Fruit fly (Drosophila melanogaster) whole organism, embryonic: ENCODE measurements around the gene Ant2.

ENCODE experiments used
- Abd-B ChIP-seq: fragments of 200-800 bp; sonication (Bioruptor generic); optimal IDR thresholded peaks from 2 replicates; lab custom pipeline; 2018; ENCODE audit warnings: missing biosample characterization, mild to moderate bottlenecking, missing genetic modification characterization, moderate library complexity
- CG10321 ChIP-seq: fragments of 200-800 bp; sonication (Bioruptor generic); IDR thresholded peaks from 2 replicates; pipeline ENCODE4 v1.3.6; 2022; ENCODE audit warnings: missing biosample characterization, missing genetic modification characterization
- CG10431 ChIP-seq: fragments of 200-800 bp; sonication (Bioruptor generic); optimal IDR thresholded peaks from 3 replicates; lab custom pipeline; 2018; ENCODE audit warnings: missing biosample characterization, mild to moderate bottlenecking, missing genetic modification characterization
- CG10979 ChIP-seq: fragments of 200-800 bp; sonication (Bioruptor generic); optimal IDR thresholded peaks from 2 replicates; lab custom pipeline; 2018; ENCODE audit warnings: missing biosample characterization, mild to moderate bottlenecking, missing genetic modification characterization, moderate library complexity
- CG11723 ChIP-seq: fragments of 200-800 bp; sonication (Bioruptor generic); optimal IDR thresholded peaks from 2 replicates; lab custom pipeline; 2017; ENCODE audit warnings: missing biosample characterization, mild to moderate bottlenecking, missing genetic modification characterization
- CG12155 ChIP-seq: fragments of 200-800 bp; sonication (Bioruptor generic); optimal IDR thresholded peaks from 3 replicates; lab custom pipeline; 2016; ENCODE audit warnings: missing biosample characterization, missing genetic modification characterization
- CG12219 ChIP-seq: fragments of 200-800 bp; sonication (Bioruptor generic); optimal IDR thresholded peaks from 3 replicates; lab custom pipeline; 2018; ENCODE audit warnings: missing biosample characterization, mild to moderate bottlenecking, missing genetic modification characterization
- CG12659 ChIP-seq: fragments of 200-800 bp; sonication (Bioruptor generic); optimal IDR thresholded peaks from 3 replicates; lab custom pipeline; 2017; ENCODE audit warnings: mild to moderate bottlenecking, missing biosample characterization, missing genetic modification reagents, missing genetic modification characterization
- CG13424 ChIP-seq: fragments of 200-800 bp; sonication (Bioruptor generic); optimal IDR thresholded peaks from 2 replicates; lab custom pipeline; 2019; ENCODE audit warnings: missing biosample characterization, mild to moderate bottlenecking, missing genetic modification characterization, moderate library complexity
- CG15073 ChIP-seq: fragments of 200-800 bp; sonication (Bioruptor generic); optimal IDR thresholded peaks from 2 replicates; lab custom pipeline; 2016; ENCODE audit warnings: missing biosample characterization, missing genetic modification characterization
- CG1602 ChIP-seq: fragments of 200-800 bp; sonication (Bioruptor generic); optimal IDR thresholded peaks from 3 replicates; lab custom pipeline; 2016; ENCODE audit warnings: missing biosample characterization, missing genetic modification characterization
- CG1647 ChIP-seq: fragments of 200-800 bp; sonication (Bioruptor generic); optimal IDR thresholded peaks from 3 replicates; lab custom pipeline; 2016; ENCODE audit warnings: missing biosample characterization, missing genetic modification characterization
- CG18011 ChIP-seq: fragments of 200-800 bp; sonication (Bioruptor generic); optimal IDR thresholded peaks from 2 replicates; lab custom pipeline; 2017; ENCODE audit warnings: missing biosample characterization, missing genetic modification characterization, mild to moderate bottlenecking, moderate library complexity, missing genotype
- CG18764 ChIP-seq: fragments of 200-800 bp; sonication (Bioruptor generic); optimal IDR thresholded peaks from 3 replicates; lab custom pipeline; 2016; ENCODE audit warnings: missing biosample characterization, missing genetic modification characterization
- CG33213 ChIP-seq: fragments of 200-800 bp; sonication (Bioruptor generic); optimal IDR thresholded peaks from 3 replicates; lab custom pipeline; 2016; ENCODE audit warnings: missing biosample characterization, missing genetic modification characterization
- CG4328 ChIP-seq: fragments of 200-800 bp; sonication (Bioruptor generic); optimal IDR thresholded peaks from 3 replicates; lab custom pipeline; 2017; ENCODE audit warnings: missing biosample characterization, missing genetic modification reagents, missing genetic modification characterization
- CG4617 ChIP-seq: fragments of 200-800 bp; sonication (Bioruptor generic); optimal IDR thresholded peaks from 3 replicates; lab custom pipeline; 2016; ENCODE audit warnings: missing biosample characterization, missing genetic modification characterization, borderline replicate concordance
- CG6654 ChIP-seq: fragments of 200-800 bp; sonication (Bioruptor generic); optimal IDR thresholded peaks from 2 replicates; lab custom pipeline; 2017; ENCODE audit warnings: missing biosample characterization, mild to moderate bottlenecking, missing genetic modification characterization
- CG7556 ChIP-seq: fragments of 200-800 bp; sonication (Bioruptor generic); optimal IDR thresholded peaks from 2 replicates; lab custom pipeline; 2017; ENCODE audit warnings: missing biosample characterization, mild to moderate bottlenecking, missing genetic modification characterization
- CG7786 ChIP-seq: fragments of 200-800 bp; sonication (Bioruptor generic); optimal IDR thresholded peaks from 2 replicates; lab custom pipeline; 2016; ENCODE audit warnings: missing biosample characterization, missing genetic modification characterization
- CG7963 ChIP-seq: fragments of 200-800 bp; sonication (Bioruptor generic); IDR thresholded peaks from 3 replicates; pipeline ENCODE4 v1.3.6; 2022; ENCODE audit warnings: missing biosample characterization, missing genetic modification characterization; ENCODE audit not compliant: partially characterized antibody
- CG8944 ChIP-seq: fragments of 200-800 bp; sonication (Bioruptor generic); optimal IDR thresholded peaks from 3 replicates; lab custom pipeline; 2016; ENCODE audit warnings: missing biosample characterization, missing genetic modification characterization
- CG9876 ChIP-seq: fragments of 200-800 bp; sonication (Bioruptor generic); optimal IDR thresholded peaks from 2 replicates; lab custom pipeline; 2016; ENCODE audit warnings: missing biosample characterization, missing genetic modification characterization
- CHES-1-like ChIP-seq: fragments of 200-800 bp; sonication (Bioruptor generic); optimal IDR thresholded peaks from 2 replicates; lab custom pipeline; 2016; ENCODE audit warnings: missing biosample characterization, missing genetic modification characterization
- D19A ChIP-seq: fragments of 200-800 bp; optimal IDR thresholded peaks from 3 replicates; lab custom pipeline; 2019; ENCODE audit warnings: missing biosample characterization, mild to moderate bottlenecking, missing genetic modification characterization, moderate library complexity
- Dll ChIP-seq: fragments of 200-800 bp; sonication (Bioruptor generic); IDR thresholded peaks from 4 replicates; pipeline ENCODE4 v1.3.6; 2022; ENCODE audit warnings: missing biosample characterization, missing genetic modification characterization; ENCODE audit not compliant: partially characterized antibody
- Dref ChIP-seq: fragments of 200-800 bp; sonication (Bioruptor generic); IDR thresholded peaks from 2 replicates; pipeline ENCODE4 v1.3.6; 2022; ENCODE audit warnings: missing biosample characterization, missing genetic modification characterization
- HLH54F ChIP-seq: fragments of 200-800 bp; sonication (Bioruptor generic); optimal IDR thresholded peaks from 3 replicates; lab custom pipeline; 2016; ENCODE audit warnings: missing biosample characterization, missing genetic modification characterization
- Hand ChIP-seq: fragments of 200-800 bp; sonication (Bioruptor generic); optimal IDR thresholded peaks from 2 replicates; lab custom pipeline; 2017; ENCODE audit warnings: mild to moderate bottlenecking, missing biosample characterization, missing genetic modification reagents, missing genetic modification characterization
- Meics ChIP-seq: fragments of 200-800 bp; sonication (Bioruptor generic); optimal IDR thresholded peaks from 2 replicates; lab custom pipeline; 2017; ENCODE audit warnings: missing biosample characterization, mild to moderate bottlenecking, missing genetic modification characterization
- NK7.1 ChIP-seq: fragments of 200-800 bp; sonication (Bioruptor generic); optimal IDR thresholded peaks from 3 replicates; lab custom pipeline; 2016; ENCODE audit warnings: missing biosample characterization, missing genetic modification characterization
- Nf-YA ChIP-seq: fragments of 200-800 bp; sonication (Bioruptor generic); IDR thresholded peaks from 2 replicates; pipeline ENCODE4 v1.3.6; 2022; ENCODE audit warnings: missing biosample characterization, missing genetic modification characterization
- Pdp1 ChIP-seq, 2 experiments: fragments of 200-800 bp; sonication (Bioruptor generic); optimal IDR thresholded peaks; 3 replicates each; lab custom pipeline; 2016; ENCODE audit warnings: missing biosample characterization in 2 of 2, missing genetic modification characterization in 2 of 2, mild to moderate bottlenecking in 1 of 2, moderate library complexity in 1 of 2
- Trl ChIP-seq, 3 experiments: fragments of >200 bp in 2 of 3; fragments of 200-800 bp in 1 of 3; sonication (Bioruptor generic) in 1 of 3; optimal IDR thresholded peaks; 2 replicates in 1 of 3; 3 replicates in 2 of 3; lab custom pipeline; 2016 to 2017; ENCODE audit warnings: missing biosample characterization in 1 of 3, missing genetic modification characterization in 1 of 3
- cato ChIP-seq: fragments of 200-800 bp; sonication (Bioruptor generic); optimal IDR thresholded peaks from 2 replicates; lab custom pipeline; 2016; ENCODE audit warnings: missing biosample characterization, missing genetic modification characterization, borderline replicate concordance
- chm ChIP-seq: fragments of 200-800 bp; sonication (Bioruptor generic); IDR thresholded peaks from 2 replicates; pipeline ENCODE4 v1.3.6; 2022; ENCODE audit warnings: missing biosample characterization, missing genetic modification characterization
- dmrt11E ChIP-seq: fragments of 200-800 bp; sonication (Bioruptor generic); optimal IDR thresholded peaks from 3 replicates; lab custom pipeline; 2018; ENCODE audit warnings: missing biosample characterization, mild to moderate bottlenecking, missing genetic modification characterization, moderate library complexity
- en ChIP-seq: fragments of 200-800 bp; sonication (Bioruptor generic); optimal IDR thresholded peaks from 2 replicates; lab custom pipeline; 2016; ENCODE audit warnings: missing biosample characterization, missing genetic modification characterization
- grau ChIP-seq: fragments of 200-800 bp; optimal IDR thresholded peaks from 3 replicates; lab custom pipeline; 2019; ENCODE audit warnings: missing biosample characterization, mild to moderate bottlenecking, missing genetic modification characterization, moderate library complexity
- maf-S ChIP-seq: fragments of 200-800 bp; sonication (Bioruptor generic); optimal IDR thresholded peaks from 2 replicates; lab custom pipeline; 2016; ENCODE audit warnings: missing biosample characterization, missing genetic modification characterization
- nerfin-1 ChIP-seq: fragments of 200-800 bp; sonication (Bioruptor generic); optimal IDR thresholded peaks from 3 replicates; lab custom pipeline; 2019; ENCODE audit warnings: missing biosample characterization, mild to moderate bottlenecking, missing genetic modification characterization, moderate library complexity
- oc ChIP-seq: fragments of 200-800 bp; sonication (Bioruptor generic); optimal IDR thresholded peaks from 2 replicates; lab custom pipeline; 2018; ENCODE audit warnings: missing biosample characterization, mild to moderate bottlenecking, missing genetic modification characterization, moderate library complexity
- pros ChIP-seq: fragments of 200-800 bp; sonication (Bioruptor generic); optimal IDR thresholded peaks from 3 replicates; lab custom pipeline; 2019; ENCODE audit warnings: missing biosample characterization, mild to moderate bottlenecking, missing genetic modification characterization, moderate library complexity
- rib ChIP-seq: fragments of 200-800 bp; sonication (Bioruptor generic); IDR thresholded peaks from 2 replicates; pipeline ENCODE4 v1.3.6; 2022; ENCODE audit warnings: missing biosample characterization, missing genetic modification characterization
- scrt ChIP-seq: fragments of 200-800 bp; sonication (Bioruptor generic); optimal IDR thresholded peaks from 2 replicates; lab custom pipeline; 2018; ENCODE audit warnings: missing biosample characterization, mild to moderate bottlenecking, missing genetic modification characterization, moderate library complexity
- sens-2 ChIP-seq: fragments of 200-800 bp; sonication (Bioruptor generic); IDR thresholded peaks from 2 replicates; pipeline ENCODE4 v1.3.6; 2022; ENCODE audit warnings: missing biosample characterization, missing genetic modification characterization
- ssp ChIP-seq: fragments of 200-800 bp; sonication (Bioruptor generic); IDR thresholded peaks from 2 replicates; pipeline ENCODE4 v1.3.6; 2022; ENCODE audit warnings: missing biosample characterization, missing genetic modification characterization
- trem ChIP-seq: fragments of 200-800 bp; optimal IDR thresholded peaks from 3 replicates; lab custom pipeline; 2019; ENCODE audit warnings: missing biosample characterization, mild to moderate bottlenecking, missing genetic modification characterization, moderate library complexity

Gene Ant2

dm6 chrX:10825349-10826129 lies 38.8 kb upstream of the Ant2 start (continued):
- TF ChIP-seq CG4328 (GFP tag; lab: Kevin White, UChicago): no peak
- peak; percentile 48; the same call in 1 of the 2 replicates for TF ChIP-seq chm
- TF ChIP-seq Hand (GFP tag; lab: Kevin White, UChicago): no peak
- no peak for TF ChIP-seq CG10431 (GFP tag; lab: Kevin White, UChicago)
- TF ChIP-seq CG7786: peak; percentile 10
- TF ChIP-seq CG33213 (GFP tag; lab: Kevin White, UChicago): no peak
- TF ChIP-seq NK7.1 (GFP tag; lab: Kevin White, UChicago): no peak
- peak; percentile 40 for TF ChIP-seq CG12219 (GFP tag; lab: Kevin White, UChicago)
- TF ChIP-seq HLH54F: no peak
- TF ChIP-seq D19A (tag; lab: Kevin White, UChicago): peak; percentile 53
- no peak for TF ChIP-seq CG12155 (GFP tag; lab: Kevin White, UChicago)
- TF ChIP-seq CHES-1-like (GFP tag; lab: Kevin White, UChicago): no peak
- TF ChIP-seq Meics: peak; percentile 7
- TF ChIP-seq grau (tag; lab: Kevin White, UChicago): peak; percentile 52
- TF ChIP-seq ssp (GFP tag; lab: Robert Waterston, UW): peak; percentile 28; the same call in 1 of the 2 replicates
- TF ChIP-seq pros (GFP tag; lab: Kevin White, UChicago): peak; percentile 95
- no peak for TF ChIP-seq CG11723 (GFP tag; lab: Kevin White, UChicago)
- TF ChIP-seq CG7556 (GFP tag; lab: Kevin White, UChicago): peak; percentile 50
- peak; percentile 12 for TF ChIP-seq CG18764 (GFP tag; lab: Kevin White, UChicago)
- peak; percentile 6 to 17 for TF ChIP-seq Pdp1 (GFP tag; optimal IDR thresholded peaks at IDR 0.05; lab: Kevin White, UChicago)
- no peak for TF ChIP-seq sens-2
- TF ChIP-seq CG13424 (tag; lab: Kevin White, UChicago): peak; percentile 30
- no peak for TF ChIP-seq Trl (optimal IDR thresholded peaks at IDR 0.05; lab: Kevin White, UChicago)
- TF ChIP-seq Trl (GFP tag; optimal IDR thresholded peaks at IDR 0.05; lab: Kevin White, UChicago): peak; percentile 2
- TF ChIP-seq Dll: no peak
- TF ChIP-seq maf-S (GFP tag; lab: Kevin White, UChicago): no peak
- peak; percentile 71 for TF ChIP-seq dmrt11E (tag; lab: Kevin White, UChicago)
- TF ChIP-seq CG12659 (GFP tag; lab: Kevin White, UChicago): no peak
- TF ChIP-seq trem (tag; lab: Kevin White, UChicago): peak; percentile 25
- no peak for TF ChIP-seq CG15073
- TF ChIP-seq cato (GFP tag; lab: Kevin White, UChicago): no peak
- TF ChIP-seq CG4617 (GFP tag; lab: Kevin White, UChicago): no peak
- TF ChIP-seq CG10321: no peak
- peak; percentile 17 for TF ChIP-seq nerfin-1
- no peak for TF ChIP-seq Nf-YA (GFP tag; lab: Robert Waterston, UW)
- TF ChIP-seq rib (GFP tag; lab: Robert Waterston, UW): no peak
- TF ChIP-seq oc (tag; lab: Kevin White, UChicago): peak; percentile 28
- TF ChIP-seq scrt: peak; percentile 17
- no peak for TF ChIP-seq CG1647 (GFP tag; lab: Kevin White, UChicago)
- no peak for TF ChIP-seq CG18011 (GFP tag; lab: Kevin White, UChicago)
- no peak for TF ChIP-seq CG6654
- TF ChIP-seq en (GFP tag; lab: Kevin White, UChicago): no peak
- TF ChIP-seq CG10979 (tag; lab: Kevin White, UChicago): peak; percentile 74
- no peak for TF ChIP-seq Dref (GFP tag; lab: Robert Waterston, UW)
- TF ChIP-seq CG7963 (GFP tag; lab: Robert Waterston, UW): no peak
- peak; percentile 6 for TF ChIP-seq CG8944 (GFP tag; lab: Kevin White, UChicago)
- no peak for TF ChIP-seq CG9876
- peak; percentile 9 for TF ChIP-seq CG1602
- peak; percentile 46 for TF ChIP-seq Abd-B (GFP tag; lab: Kevin White, UChicago)
